Worm (Caenorhabditis elegans) whole organism, L4 larva: Measurements from ENCODE around the gene sdz-27.

Source experiments
- F37D6.2 ChIP-seq: sonication (generic microtip); optimal IDR thresholded peaks from 2 replicates; lab custom pipeline; 2016; ENCODE audit warnings: mild to moderate bottlenecking, missing genetic modification characterization, missing compliant biosample characterization
- daf-12 ChIP-seq: fragments of 150-350 bp; optimal IDR thresholded peaks from 2 replicates; lab custom pipeline; 2014; ENCODE audit warnings: missing biosample characterization, missing genetic modification reagents, missing genetic modification characterization
- hif-1 ChIP-seq, 2 experiments: sonication (generic microtip); optimal IDR thresholded peaks; 2 replicates each; lab custom pipeline; 2016 to 2017; ENCODE audit warnings: missing compliant biosample characterization in 2 of 2, missing genetic modification characterization in 2 of 2, missing genetic modification reagents in 2 of 2, missing genotype in 2 of 2, mild to moderate bottlenecking in 1 of 2
- nhr-41 ChIP-seq: fragments of 200-800 bp; sonication (Bioruptor generic); IDR thresholded peaks from 2 replicates; pipeline ENCODE4 v1.3.6; 2022; ENCODE audit warnings: missing genetic modification reagents, missing genetic modification characterization, missing compliant biosample characterization

DNA sequence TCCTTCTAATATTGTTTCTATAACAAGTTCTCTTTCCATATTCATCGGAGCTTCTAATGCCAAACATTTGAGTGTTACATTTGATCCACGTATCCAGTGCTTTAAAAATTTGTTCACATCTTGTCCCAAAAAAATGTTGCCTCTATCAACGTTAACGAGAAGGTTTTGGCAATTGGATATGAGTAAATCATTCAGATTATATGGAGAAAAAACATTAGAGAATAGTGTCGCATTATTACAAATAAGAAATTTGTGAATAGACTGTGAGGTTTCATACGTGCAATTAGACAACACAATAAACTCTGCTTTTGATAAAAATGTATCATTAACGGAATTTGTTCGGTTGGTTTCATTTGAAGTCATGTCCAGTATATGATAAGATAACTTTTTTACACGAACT lies 26.9 kb upstream of the sdz-27 start, which contains the start of gene mboa-4:
- TF ChIP-seq nhr-41 (GFP tag; lab: Robert Waterston, UW) (no peak), daf-12 (tag; lab: Kevin White, UChicago) (no peak), hif-1 (tag; optimal IDR thresholded peaks at IDR 0.05; lab: Kevin White, UChicago) (no peak), F37D6.2 (no peak)
